Worm (Caenorhabditis elegans): ENCODE results near the gene C24H11.1.

ce11 chrIII:11781800-11782199 is 5.7 kb upstream of the C24H11.1 start, which contains the start of gene srd-74:
- TF ChIP-seq ztf-4 (tag; optimal IDR thresholded peaks at IDR 0.05) (no peak), nhr-10 (tag; optimal IDR thresholded peaks at IDR 0.05) (no peak), unc-55 (GFP tag; optimal IDR thresholded peaks at IDR 0.05) (no peak), lin-13 (GFP tag; optimal IDR thresholded peaks at IDR 0.05) (no peak), dmd-4 (tag; optimal IDR thresholded peaks at IDR 0.05) (no peak), mab-5 (tag; optimal IDR thresholded peaks at IDR 0.05) (no peak), blmp-1 (tag; optimal IDR thresholded peaks at IDR 0.05; ENCODE audit: insufficient read depth) (no peak)
